Fruit fly (Drosophila melanogaster): Measurements from ENCODE around the gene CG5715.

Gene CG5715

DNA sequence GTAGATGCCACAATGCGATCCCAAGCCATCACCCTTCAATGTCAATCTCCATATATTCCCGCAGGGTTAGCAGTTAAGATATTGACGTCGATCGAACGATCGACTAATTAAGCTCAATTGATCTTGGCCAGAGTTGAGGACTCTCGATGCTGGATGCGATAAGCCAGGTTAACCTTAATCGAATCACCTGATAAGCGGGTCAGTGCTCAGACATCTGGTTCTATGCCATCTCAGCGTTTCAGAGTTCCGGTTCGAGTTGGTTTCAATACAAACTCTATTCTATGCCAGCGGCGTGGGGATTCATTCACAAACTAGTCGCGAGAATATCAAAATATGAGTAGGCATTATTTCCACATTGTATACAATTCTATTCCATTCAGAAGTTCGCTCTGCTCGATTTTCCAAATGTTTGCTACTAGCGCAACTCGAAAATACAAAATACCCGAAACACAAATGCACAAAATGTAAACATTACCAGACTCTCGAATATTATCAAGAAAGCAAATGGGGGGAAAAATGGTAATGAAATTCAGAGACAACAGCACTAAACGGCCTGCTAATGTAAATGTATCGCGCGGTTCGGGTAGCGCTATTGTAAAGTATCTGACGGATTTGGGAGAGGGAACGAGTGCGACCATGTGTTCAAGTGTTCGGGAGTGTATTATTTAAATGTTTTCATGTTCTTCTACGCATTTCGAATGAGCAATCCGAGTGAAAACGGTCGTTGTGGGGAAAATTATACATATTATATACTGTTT lies 11.5 kb downstream of the CG5715 start:
- TF ChIP-seq CG10348 (GFP tag; IDR thresholded peaks at IDR 0.05) (no peak), CG13204 (GFP tag; optimal IDR thresholded peaks at IDR 0.05) (no peak), CG12605 (GFP tag; IDR thresholded peaks at IDR 0.05) (no peak), CG15710 (tag; optimal IDR thresholded peaks at IDR 0.05) (no peak), CG4496 (GFP tag; IDR thresholded peaks at IDR 0.05) (no peak), D1 (tag; optimal IDR thresholded peaks at IDR 0.05) (no peak), CG8159 (tag; optimal IDR thresholded peaks at IDR 0.05) (no peak), EcR (GFP tag; optimal IDR thresholded peaks at IDR 0.05) (no peak), Pif1A (GFP tag; optimal IDR thresholded peaks at IDR 0.05) (no peak), CG17806 (tag; optimal IDR thresholded peaks at IDR 0.05) (no peak), gl (tag; optimal IDR thresholded peaks at IDR 0.05) (no peak), rn (GFP tag; IDR thresholded peaks at IDR 0.05) (no peak), CG8301 (tag; optimal IDR thresholded peaks at IDR 0.05) (no peak), Pif1B (GFP tag; optimal IDR thresholded peaks at IDR 0.05) (no peak), CG14655 (GFP tag; optimal IDR thresholded peaks at IDR 0.05) (no peak)

DNA sequence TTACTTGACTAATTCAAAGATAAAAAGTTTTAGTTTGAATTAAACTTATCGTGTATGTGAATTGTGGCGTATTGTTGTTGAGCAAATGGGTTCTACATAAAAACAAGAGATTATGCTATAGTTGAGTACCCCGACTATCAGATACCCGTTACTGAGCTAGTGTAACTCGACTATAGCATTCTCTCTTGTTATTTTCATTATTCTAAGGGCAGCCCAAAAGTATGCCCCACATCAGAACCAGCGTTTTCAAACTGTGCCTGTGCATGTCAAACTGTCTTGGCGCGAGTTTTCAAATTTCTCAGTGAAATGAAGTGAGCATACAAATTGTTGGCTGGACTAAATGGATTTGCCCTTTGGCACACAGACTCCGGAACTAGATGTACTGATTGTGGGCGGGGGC lies 14.9 kb downstream of the CG5715 start, which contains the start of gene shps:
shps (plus strand) TSS at position 282 of the 400 bp plus-strand sequence.
- TF ChIP-seq CG14655 (GFP tag; optimal IDR thresholded peaks at IDR 0.05): no peak
- TF ChIP-seq Pif1B (GFP tag; optimal IDR thresholded peaks at IDR 0.05): no peak
- peak; percentile 21 for TF ChIP-seq EcR (GFP tag; optimal IDR thresholded peaks at IDR 0.05)
- no peak for TF ChIP-seq CG9948 (tag; optimal IDR thresholded peaks at IDR 0.05)
- 0 out of 2 replicates have a peak, but pooled peaks have one; percentile 9 for TF ChIP-seq CG32121 (GFP tag; IDR thresholded peaks at IDR 0.05)
- TF ChIP-seq CG4496 (GFP tag; IDR thresholded peaks at IDR 0.05): no peak
- TF ChIP-seq CG8159 (tag; optimal IDR thresholded peaks at IDR 0.05): no peak

DNA sequence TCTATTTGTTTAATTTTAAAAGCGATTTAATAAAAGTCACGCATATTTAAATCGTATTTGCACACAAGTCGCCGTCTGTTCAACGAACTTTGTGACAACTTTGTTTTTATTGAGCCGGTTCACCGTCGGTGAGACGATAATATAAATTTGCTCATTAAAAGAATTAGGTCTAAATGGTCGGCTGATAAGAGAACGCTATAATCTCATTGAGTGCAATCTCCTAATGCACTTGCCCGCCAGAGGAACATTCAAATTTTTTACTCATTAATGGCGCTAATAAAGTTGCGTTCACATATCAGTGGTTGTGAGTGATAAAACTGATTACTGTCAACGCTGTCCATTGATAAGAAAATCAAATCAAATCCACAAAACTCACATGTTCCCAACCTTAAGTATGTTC lies 15.5 kb downstream of the CG5715 start:
- no peak for TF ChIP-seq Ets98B (GFP tag; IDR thresholded peaks at IDR 0.05)
- TF ChIP-seq Pif1A (GFP tag; optimal IDR thresholded peaks at IDR 0.05): no peak
- no peak for TF ChIP-seq CG9948 (tag; optimal IDR thresholded peaks at IDR 0.05)
- no peak for TF ChIP-seq Pif1B (GFP tag; optimal IDR thresholded peaks at IDR 0.05)
- TF ChIP-seq CG8301 (tag; optimal IDR thresholded peaks at IDR 0.05): no peak
- no peak for TF ChIP-seq CG8159 (tag; optimal IDR thresholded peaks at IDR 0.05)
- TF ChIP-seq CG32121 (GFP tag; IDR thresholded peaks at IDR 0.05): no peak
- no peak for TF ChIP-seq EcR (GFP tag; optimal IDR thresholded peaks at IDR 0.05)
- TF ChIP-seq CG10348 (GFP tag; IDR thresholded peaks at IDR 0.05): no peak
- no peak for TF ChIP-seq CG4496 (GFP tag; IDR thresholded peaks at IDR 0.05)
- no peak for TF ChIP-seq CG13204 (GFP tag; optimal IDR thresholded peaks at IDR 0.05)

DNA sequence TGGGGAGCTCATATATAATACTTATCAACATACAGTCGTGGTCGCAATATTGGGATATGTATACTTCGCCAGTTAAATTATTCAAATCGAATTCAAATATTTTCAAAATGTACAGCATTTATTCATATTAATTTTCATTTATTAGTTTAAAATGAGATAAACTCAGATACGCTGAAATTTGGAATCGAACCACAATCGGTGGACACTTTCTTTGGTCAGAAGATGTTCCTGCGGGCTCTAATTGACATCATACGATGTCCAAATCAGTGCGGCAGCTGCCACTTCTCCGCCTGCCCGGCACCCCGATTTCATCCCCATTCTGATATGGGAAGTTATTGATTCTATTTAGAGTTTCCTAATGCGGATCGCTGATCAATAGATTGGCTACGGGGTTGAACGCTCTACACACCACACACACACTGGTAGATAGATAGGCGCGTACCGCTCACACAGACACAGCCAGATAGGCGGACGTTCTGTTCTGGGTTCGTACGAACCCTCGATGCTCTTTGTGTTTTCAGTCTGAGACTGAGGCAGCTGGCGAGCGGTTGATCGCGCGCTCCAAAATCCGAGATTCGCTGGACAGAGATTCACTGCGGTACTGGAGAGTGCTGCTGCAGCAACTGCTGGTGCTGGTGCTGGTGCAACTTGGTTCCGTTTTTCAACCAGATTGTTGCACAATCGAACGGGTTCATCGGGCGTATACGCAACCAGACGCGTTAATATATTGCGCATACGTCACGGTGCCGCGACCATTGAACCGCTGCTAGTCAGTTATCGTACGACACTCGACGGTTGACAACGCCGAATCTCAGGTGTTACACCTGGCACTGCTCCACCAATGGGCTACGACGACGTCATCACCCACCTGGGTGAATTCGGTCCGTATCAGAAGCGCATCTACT lies 17.8 kb downstream of the CG5715 start, which contains the start of gene Orct:
Orct (plus strand) TSS at position 157 of the 905 bp plus-strand sequence.
- TF ChIP-seq CG12605 (GFP tag; IDR thresholded peaks at IDR 0.05) (no peak), rn (GFP tag; IDR thresholded peaks at IDR 0.05) (no peak), Pif1B (GFP tag; optimal IDR thresholded peaks at IDR 0.05) (peak; percentile 21), CG34367 (tag; optimal IDR thresholded peaks at IDR 0.05) (peak; percentile 6), EcR (GFP tag; optimal IDR thresholded peaks at IDR 0.05) (peak; percentile 59), CG8301 (tag; optimal IDR thresholded peaks at IDR 0.05) (peak; percentile 52), fd96Ca (GFP tag; IDR thresholded peaks at IDR 0.05) (peak; percentile 47; the same call in 2 of the 3 replicates), CG10348 (GFP tag; IDR thresholded peaks at IDR 0.05) (no peak), CG4496 (GFP tag; IDR thresholded peaks at IDR 0.05) (no peak; the same call in 2 of the 3 replicates), CG17806 (tag; optimal IDR thresholded peaks at IDR 0.05) (peak; percentile 34), Pif1A (GFP tag; optimal IDR thresholded peaks at IDR 0.05) (peak; percentile 65), D1 (tag; optimal IDR thresholded peaks at IDR 0.05) (no peak), Snoo (tag; optimal IDR thresholded peaks at IDR 0.05) (peak; percentile 65), gl (tag; optimal IDR thresholded peaks at IDR 0.05) (no peak), CG15710 (tag; optimal IDR thresholded peaks at IDR 0.05) (peak; percentile 60), CG13204 (GFP tag; optimal IDR thresholded peaks at IDR 0.05) (peak; percentile 96), CG32121 (GFP tag; IDR thresholded peaks at IDR 0.05) (peak; percentile 46; the same call in 1 of the 2 replicates), CG8159 (tag; optimal IDR thresholded peaks at IDR 0.05) (peak; percentile 76), Ets98B (GFP tag; IDR thresholded peaks at IDR 0.05) (no peak), CG14655 (GFP tag; optimal IDR thresholded peaks at IDR 0.05) (peak; percentile 65), CG9948 (tag; optimal IDR thresholded peaks at IDR 0.05) (peak; percentile 50)

DNA sequence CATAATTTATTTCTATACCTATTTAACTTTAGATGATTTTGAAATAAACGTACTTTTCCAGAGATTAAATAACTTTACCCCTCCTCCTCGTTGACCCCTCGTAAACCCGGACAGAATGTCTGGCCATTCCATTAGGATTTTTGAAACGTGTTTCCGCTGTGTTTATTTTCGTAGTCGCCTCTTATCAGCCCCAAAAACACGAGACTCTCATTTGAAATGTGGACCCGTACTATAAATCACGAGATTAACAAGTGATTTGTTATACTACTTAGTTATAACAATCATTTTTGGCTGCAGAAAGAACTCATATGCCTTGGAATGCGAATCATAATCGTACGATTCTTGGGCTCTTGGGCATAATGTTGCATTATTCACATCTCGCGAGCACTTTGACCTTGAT lies 18.7 kb downstream of the CG5715 start:
- TF ChIP-seq CG15710 (tag; optimal IDR thresholded peaks at IDR 0.05) (no peak), CG9948 (tag; optimal IDR thresholded peaks at IDR 0.05) (no peak), D1 (tag; optimal IDR thresholded peaks at IDR 0.05) (no peak)

DNA sequence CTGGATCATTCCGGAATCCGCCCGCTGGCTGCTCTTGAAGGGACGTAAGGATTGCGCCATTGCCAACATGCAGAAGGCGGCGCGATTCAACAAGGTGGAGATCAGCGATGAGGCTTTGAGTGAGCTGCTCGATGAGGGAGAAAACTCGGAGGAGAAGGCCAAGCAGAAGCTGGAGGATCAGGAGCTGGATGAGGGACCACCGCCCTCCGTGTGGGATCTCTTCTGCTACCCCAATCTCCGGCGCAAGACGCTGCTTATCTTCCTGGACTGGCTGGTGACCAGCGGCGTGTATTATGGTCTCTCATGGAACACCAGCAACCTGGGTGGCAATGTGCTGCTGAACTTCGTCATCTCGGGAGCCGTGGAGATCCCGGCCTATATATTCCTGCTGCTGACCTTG lies 20.0 kb downstream of the CG5715 start:
- TF ChIP-seq CG34367 (tag; optimal IDR thresholded peaks at IDR 0.05) (no peak), CG8301 (tag; optimal IDR thresholded peaks at IDR 0.05) (no peak), EcR (GFP tag; optimal IDR thresholded peaks at IDR 0.05) (no peak), CG4496 (GFP tag; IDR thresholded peaks at IDR 0.05) (no peak), CG12605 (GFP tag; IDR thresholded peaks at IDR 0.05) (no peak), Pif1A (GFP tag; optimal IDR thresholded peaks at IDR 0.05) (no peak), Snoo (tag; optimal IDR thresholded peaks at IDR 0.05) (no peak), CG10348 (GFP tag; IDR thresholded peaks at IDR 0.05) (no peak), gl (tag; optimal IDR thresholded peaks at IDR 0.05) (no peak), CG8159 (tag; optimal IDR thresholded peaks at IDR 0.05) (no peak), D1 (tag; optimal IDR thresholded peaks at IDR 0.05) (no peak), CG9948 (tag; optimal IDR thresholded peaks at IDR 0.05) (no peak)
